Worm (Caenorhabditis elegans) whole organism, L2 larva: ENCODE data around the gene idpc-3.

Experiments
- F13H6.1 ChIP-seq: sonication (generic microtip); optimal IDR thresholded peaks from 2 replicates; lab custom pipeline; 2016; ENCODE audit warnings: missing genetic modification characterization, missing compliant biosample characterization
- R02D3.7 ChIP-seq: fragments of 150-350 bp; optimal IDR thresholded peaks from 2 replicates; lab custom pipeline; 2014; ENCODE audit warnings: missing biosample characterization, missing genetic modification characterization
- Y55F3AM.14 ChIP-seq: fragments of 200-800 bp; sonication (Bioruptor generic); optimal IDR thresholded peaks from 2 replicates; lab custom pipeline; 2018; ENCODE audit warnings: mild to moderate bottlenecking, missing genetic modification characterization, missing compliant biosample characterization
- ZK546.5 ChIP-seq: sonication (generic microtip); optimal IDR thresholded peaks from 2 replicates; lab custom pipeline; 2017; ENCODE audit warnings: missing biosample characterization, missing genetic modification characterization
- alr-1 ChIP-seq: fragments of 150-350 bp; optimal IDR thresholded peaks from 2 replicates; lab custom pipeline; 2014; ENCODE audit warnings: missing biosample characterization, missing genetic modification characterization
- blmp-1 ChIP-seq: sonication (generic microtip); optimal IDR thresholded peaks from 2 replicates; lab custom pipeline; 2017; ENCODE audit warnings: missing genetic modification characterization, mild to moderate bottlenecking, missing compliant biosample characterization, antibody characterized with exemption, moderate library complexity; ENCODE audit not compliant: insufficient read depth
- ceh-16 ChIP-seq: fragments of 150-350 bp; optimal IDR thresholded peaks from 2 replicates; lab custom pipeline; 2014; ENCODE audit warnings: missing biosample characterization, missing genetic modification characterization
- crh-2 ChIP-seq: sonication (generic microtip); optimal IDR thresholded peaks from 2 replicates; lab custom pipeline; 2017; ENCODE audit warnings: missing biosample characterization, missing genetic modification characterization
- dmd-4 ChIP-seq: sonication (generic microtip); optimal IDR thresholded peaks from 2 replicates; lab custom pipeline; 2017; ENCODE audit warnings: missing biosample characterization, missing genetic modification characterization
- egl-27 ChIP-seq: sonication (generic microtip); optimal IDR thresholded peaks from 3 replicates; lab custom pipeline; 2017; ENCODE audit warnings: missing biosample characterization, missing genetic modification reagents, missing genetic modification characterization
- elt-1 ChIP-seq: fragments of 150-350 bp; optimal IDR thresholded peaks from 2 replicates; lab custom pipeline; 2014; ENCODE audit warnings: missing biosample characterization, missing genetic modification characterization
- fos-1 ChIP-seq: fragments of 150-350 bp; optimal IDR thresholded peaks from 2 replicates; lab custom pipeline; 2014; ENCODE audit warnings: missing biosample characterization, missing genetic modification characterization
- gmeb-1 ChIP-seq: fragments of 150-350 bp; optimal IDR thresholded peaks from 2 replicates; lab custom pipeline; 2014; ENCODE audit warnings: missing biosample characterization, missing genetic modification characterization
- lin-11 ChIP-seq: fragments of 150-350 bp; sonication (generic microtip); optimal IDR thresholded peaks from 2 replicates; lab custom pipeline; 2014; ENCODE audit warnings: missing biosample characterization, missing genetic modification characterization, inconsistent platforms, mixed read lengths
- lin-13 ChIP-seq: fragments of 150-350 bp; optimal IDR thresholded peaks from 2 replicates; lab custom pipeline; 2014; ENCODE audit warnings: missing biosample characterization, missing genetic modification reagents, missing genetic modification characterization
- lin-39 ChIP-seq: fragments of 150-350 bp; optimal IDR thresholded peaks from 2 replicates; lab custom pipeline; 2014; ENCODE audit warnings: missing biosample characterization, missing genetic modification reagents, missing genetic modification characterization
- lsy-2 ChIP-seq, 2 experiments: fragments of 150-350 bp in 1 of 2; sonication (generic microtip) in 1 of 2; optimal IDR thresholded peaks; 2 replicates each; lab custom pipeline; 2014 to 2017; ENCODE audit warnings: missing biosample characterization in 2 of 2, missing genetic modification characterization in 2 of 2
- mbf-1 ChIP-seq: sonication (generic microtip); optimal IDR thresholded peaks from 2 replicates; lab custom pipeline; 2017; ENCODE audit warnings: missing biosample characterization, missing genetic modification characterization
- mdl-1 ChIP-seq, 2 experiments: fragments of 150-350 bp in 1 of 2; sonication (generic microtip) in 1 of 2; optimal IDR thresholded peaks; 2 replicates each; lab custom pipeline; 2017; ENCODE audit warnings: missing biosample characterization in 2 of 2, missing genetic modification characterization in 2 of 2
- nhr-11 ChIP-seq: fragments of 150-350 bp; optimal IDR thresholded peaks from 2 replicates; lab custom pipeline; 2014; ENCODE audit warnings: missing biosample characterization, missing genetic modification characterization
- nhr-12 ChIP-seq: fragments of 150-350 bp; optimal IDR thresholded peaks from 2 replicates; lab custom pipeline; 2014; ENCODE audit warnings: missing biosample characterization, missing genetic modification characterization
- nhr-129 ChIP-seq: fragments of 150-350 bp; optimal IDR thresholded peaks from 2 replicates; lab custom pipeline; 2014; ENCODE audit warnings: missing biosample characterization, missing genetic modification characterization
- nhr-21 ChIP-seq: fragments of 150-350 bp; optimal IDR thresholded peaks from 2 replicates; lab custom pipeline; 2014; ENCODE audit warnings: missing biosample characterization, missing genetic modification characterization
- nhr-23 ChIP-seq: fragments of 150-350 bp; optimal IDR thresholded peaks from 2 replicates; lab custom pipeline; 2014; ENCODE audit warnings: missing biosample characterization, missing genetic modification reagents, missing genetic modification characterization
- nhr-237 ChIP-seq: fragments of 150-350 bp; optimal IDR thresholded peaks from 2 replicates; lab custom pipeline; 2014; ENCODE audit warnings: missing biosample characterization, missing genetic modification characterization
- nhr-25 ChIP-seq: fragments of 150-350 bp; sonication (generic microtip); optimal IDR thresholded peaks from 3 replicates; lab custom pipeline; 2014; ENCODE audit warnings: missing biosample characterization, missing genetic modification characterization
- nhr-77 ChIP-seq: fragments of 150-350 bp; optimal IDR thresholded peaks from 2 replicates; lab custom pipeline; 2014; ENCODE audit warnings: missing biosample characterization, missing genetic modification characterization
- peb-1 ChIP-seq: fragments of 150-350 bp; optimal IDR thresholded peaks from 2 replicates; lab custom pipeline; 2014; ENCODE audit warnings: missing biosample characterization, missing genetic modification characterization
- sem-4 ChIP-seq: fragments of 150-350 bp; optimal IDR thresholded peaks from 2 replicates; lab custom pipeline; 2014; ENCODE audit warnings: missing biosample characterization, missing genetic modification reagents, missing genetic modification characterization
- skn-1 ChIP-seq: sonication (generic microtip); optimal IDR thresholded peaks from 2 replicates; lab custom pipeline; 2017; ENCODE audit warnings: missing biosample characterization, missing genetic modification characterization
- sma-3 ChIP-seq: sonication (generic microtip); optimal IDR thresholded peaks from 2 replicates; lab custom pipeline; 2016; ENCODE audit warnings: missing genetic modification reagents, missing genetic modification characterization, missing compliant biosample characterization
- sma-9 ChIP-seq, 2 experiments: fragments of 150-350 bp in 1 of 2; sonication (generic microtip) in 1 of 2; optimal IDR thresholded peaks; 2 replicates each; lab custom pipeline; 2014 to 2016; ENCODE audit warnings: missing genetic modification characterization in 2 of 2, mild to moderate bottlenecking in 1 of 2, missing biosample characterization in 1 of 2, missing compliant biosample characterization in 1 of 2, missing genetic modification reagents in 1 of 2, moderate library complexity in 1 of 2
- unc-39 ChIP-seq: fragments of 150-350 bp; optimal IDR thresholded peaks from 2 replicates; lab custom pipeline; 2014; ENCODE audit warnings: missing biosample characterization, missing genetic modification characterization
- unc-55 ChIP-seq: fragments of 150-350 bp; sonication (generic microtip); optimal IDR thresholded peaks from 3 replicates; lab custom pipeline; 2014; ENCODE audit warnings: missing biosample characterization, missing genetic modification reagents, missing genetic modification characterization
- zag-1 ChIP-seq: fragments of 150-350 bp; optimal IDR thresholded peaks from 2 replicates; lab custom pipeline; 2014; ENCODE audit warnings: missing biosample characterization, missing genetic modification characterization
- ztf-1 ChIP-seq: fragments of 200-800 bp; sonication (Bioruptor generic); conservative IDR thresholded peaks from 2 replicates; pipeline ENCODE4 v1.3.6; 2022; ENCODE audit warnings: missing genetic modification characterization, missing compliant biosample characterization
- ztf-4 ChIP-seq: fragments of 150-350 bp; optimal IDR thresholded peaks from 2 replicates; lab custom pipeline; 2014; ENCODE audit warnings: missing biosample characterization, missing genetic modification characterization

Gene idpc-3

DNA sequence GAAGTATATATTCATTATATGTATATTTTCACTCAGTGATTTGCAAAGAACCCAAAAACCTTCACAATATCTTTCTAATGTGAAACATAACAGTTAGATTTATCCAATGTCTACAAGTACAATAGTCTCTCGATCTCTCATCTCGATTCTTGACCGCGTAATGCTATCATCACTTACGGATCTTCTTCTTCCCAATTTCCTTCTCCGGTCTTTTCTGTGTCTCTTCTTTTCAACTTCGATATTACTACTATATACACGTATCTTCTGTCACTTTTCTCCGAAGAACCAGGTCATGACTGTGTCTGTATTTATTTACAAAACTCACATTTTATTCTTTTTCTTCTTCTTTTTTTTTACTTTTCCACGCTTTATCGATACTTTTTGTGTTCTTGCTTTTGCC lies 40.4 kb downstream of the idpc-3 start:
- no peak for TF ChIP-seq zag-1 (tag; lab: Kevin White, UChicago)
- no peak for TF ChIP-seq ztf-1 (GFP tag; lab: Robert Waterston, UW)
- TF ChIP-seq nhr-23 (tag; lab: Kevin White, UChicago), result no peak
- TF ChIP-seq mdl-1 (tag; optimal IDR thresholded peaks at IDR 0.05; lab: Kevin White, UChicago), result no peak
- TF ChIP-seq ZK546.5 (tag; lab: Kevin White, UChicago), result no peak
- no peak for TF ChIP-seq F13H6.1 (tag; lab: Kevin White, UChicago)
- TF ChIP-seq nhr-129 (tag; lab: Kevin White, UChicago), result no peak
- no peak for TF ChIP-seq unc-55
- no peak for TF ChIP-seq mbf-1 (tag; lab: Kevin White, UChicago)
- TF ChIP-seq nhr-21 (tag; lab: Kevin White, UChicago), result peak; percentile 20
- TF ChIP-seq peb-1 (tag; lab: Kevin White, UChicago), result no peak
- no peak for TF ChIP-seq Y55F3AM.14
- no peak for TF ChIP-seq blmp-1 (tag; lab: Kevin White, UChicago)
- TF ChIP-seq crh-2 (tag; lab: Kevin White, UChicago), result no peak
- TF ChIP-seq nhr-11 (tag; lab: Kevin White, UChicago), result no peak
- no peak for TF ChIP-seq egl-27 (tag; lab: Kevin White, UChicago)
- TF ChIP-seq alr-1, result no peak
- TF ChIP-seq lsy-2 (tag; optimal IDR thresholded peaks at IDR 0.05; lab: Kevin White, UChicago), result no peak
- TF ChIP-seq skn-1, result no peak
- no peak for TF ChIP-seq elt-1 (tag; lab: Kevin White, UChicago)
- peak; percentile 18 for TF ChIP-seq fos-1 (tag; lab: Kevin White, UChicago)
- peak; percentile 24 for TF ChIP-seq sma-3 (GFP tag; lab: Kevin White, UChicago)
- no peak for TF ChIP-seq nhr-25
- TF ChIP-seq nhr-237 (tag; lab: Kevin White, UChicago), result no peak
- TF ChIP-seq lin-13 (GFP tag; lab: Kevin White, UChicago), result no peak
- peak; percentile 49 for TF ChIP-seq sma-9 (GFP tag; optimal IDR thresholded peaks at IDR 0.05; lab: Kevin White, UChicago)
- no peak for TF ChIP-seq sma-9 (tag; optimal IDR thresholded peaks at IDR 0.05; lab: Kevin White, UChicago)
- TF ChIP-seq lin-11 (tag; lab: Kevin White, UChicago), result no peak
- TF ChIP-seq nhr-77 (tag; lab: Kevin White, UChicago), result no peak

DNA sequence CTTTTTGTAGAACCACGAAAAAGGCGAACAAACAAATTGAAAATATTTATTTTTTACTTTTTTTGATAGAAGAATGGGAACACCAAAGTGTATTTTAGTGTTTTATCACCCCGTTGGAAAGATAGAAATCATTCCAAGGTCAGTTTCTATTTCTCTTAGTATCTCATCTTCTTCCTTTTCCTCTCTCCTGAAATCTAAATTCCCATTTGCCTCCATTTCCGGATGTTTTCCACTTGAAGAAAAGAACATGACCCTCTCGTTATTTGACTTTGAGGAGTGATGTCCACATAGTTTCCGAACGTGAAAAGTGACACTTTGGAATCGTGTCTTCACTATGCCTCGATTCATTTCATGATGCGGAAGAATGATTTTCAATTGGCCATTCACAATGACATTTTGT lies 41.4 kb downstream of the idpc-3 start:
- TF ChIP-seq nhr-77 (tag; lab: Kevin White, UChicago) (no peak), nhr-25 (peak; percentile 14)
- TF ChIP-seq, all 48 proteins: peak for 1

DNA sequence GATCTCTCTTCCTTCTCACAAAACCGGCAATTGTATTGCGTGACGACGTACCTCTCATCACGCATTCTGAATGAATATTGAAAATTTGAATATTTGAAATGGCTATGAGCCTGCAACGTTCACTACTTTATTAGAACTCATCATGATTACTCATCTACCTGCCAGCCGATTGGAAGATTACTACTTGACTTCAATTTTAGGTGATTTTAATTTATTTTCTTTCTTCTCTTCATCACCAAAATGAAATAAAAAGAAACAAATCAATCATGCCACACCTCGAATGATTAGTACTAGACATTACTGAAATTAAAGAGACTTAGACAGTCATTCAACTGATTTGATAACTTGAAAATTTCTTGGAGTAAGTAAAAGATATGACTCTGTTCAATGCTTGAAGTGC lies 44.8 kb downstream of the idpc-3 start:
- TF ChIP-seq dmd-4, result no peak
- TF ChIP-seq crh-2 (tag; lab: Kevin White, UChicago), result peak; percentile 67
- TF ChIP-seq gmeb-1 (tag; lab: Kevin White, UChicago), result no peak

DNA sequence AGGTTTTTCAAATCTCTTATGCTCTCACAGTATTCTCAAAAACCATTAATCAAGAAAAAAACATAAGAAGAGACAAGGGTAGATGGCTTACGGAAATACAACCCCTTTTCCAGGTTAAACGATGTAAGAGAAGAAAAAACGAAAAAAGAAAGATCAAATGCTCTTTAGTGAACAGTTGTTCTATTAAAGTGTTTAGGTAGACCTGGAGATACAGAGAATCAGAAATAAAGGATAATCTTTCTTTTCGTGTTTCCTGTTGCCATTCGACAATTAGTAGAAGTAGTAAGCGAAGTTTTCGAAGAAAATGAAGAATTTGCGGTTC lies 45.7 kb downstream of the idpc-3 start, which contains the start of gene K09G1.1:
K09G1.1 (plus strand) TSS at position 223 of the 322 bp plus-strand sequence.
- TF ChIP-seq unc-39 (tag; lab: Kevin White, UChicago), result no peak
- TF ChIP-seq sem-4 (tag; lab: Kevin White, UChicago), result no peak
- TF ChIP-seq R02D3.7 (tag; lab: Kevin White, UChicago), result no peak
- no peak for TF ChIP-seq nhr-12
- TF ChIP-seq nhr-237 (tag; lab: Kevin White, UChicago), result no peak
- TF ChIP-seq ztf-4 (tag; lab: Kevin White, UChicago), result no peak
- TF ChIP-seq nhr-11 (tag; lab: Kevin White, UChicago), result no peak
- no peak for TF ChIP-seq Y55F3AM.14
- no peak for TF ChIP-seq lin-11 (tag; lab: Kevin White, UChicago)
- TF ChIP-seq sma-9 (GFP tag; optimal IDR thresholded peaks at IDR 0.05; lab: Kevin White, UChicago), result no peak
- no peak for TF ChIP-seq sma-9 (tag; optimal IDR thresholded peaks at IDR 0.05; lab: Kevin White, UChicago)
- TF ChIP-seq lsy-2 (tag; optimal IDR thresholded peaks at IDR 0.05; lab: Kevin White, UChicago), result no peak
- no peak for TF ChIP-seq skn-1
- TF ChIP-seq unc-55, result no peak
- TF ChIP-seq nhr-129 (tag; lab: Kevin White, UChicago), result no peak
- TF ChIP-seq lin-39 (tag; lab: Kevin White, UChicago), result no peak
- TF ChIP-seq ceh-16 (tag; lab: Kevin White, UChicago), result no peak
- TF ChIP-seq, all 48 proteins: peak for 0
